Fruit fly (Drosophila melanogaster): ENCODE data around the gene mrt.

The mrt gene

dm6 chr3R:27244742-27245400 is 37.6 kb downstream of the mrt start, which contains the start of gene CG18766 (continued):
- TF ChIP-seq Bdp1 (GFP tag; optimal IDR thresholded peaks at IDR 0.05): peak; percentile 9
- TF ChIP-seq CG6854 (GFP tag; optimal IDR thresholded peaks at IDR 0.05): peak; percentile 11
- TF ChIP-seq CG3995 (GFP tag; optimal IDR thresholded peaks at IDR 0.05): peak; percentile 31
- no peak for TF ChIP-seq CG13296 (GFP tag; optimal IDR thresholded peaks at IDR 0.05)
- no peak for TF ChIP-seq sna (GFP tag; IDR thresholded peaks at IDR 0.05; ENCODE audit: partially characterized antibody)
- peak; percentile 38 for TF ChIP-seq Lhr (GFP tag; optimal IDR thresholded peaks at IDR 0.05)
- peak; percentile 66 for TF ChIP-seq Adf1 (GFP tag; IDR thresholded peaks at IDR 0.05)
- peak; percentile 39; the same call in 1 of the 2 replicates for TF ChIP-seq Dref (GFP tag; IDR thresholded peaks at IDR 0.05)
- 0 out of 3 replicates have a peak, but pooled peaks have one; percentile 44 for TF ChIP-seq sr (GFP tag; IDR thresholded peaks at IDR 0.05)
- TF ChIP-seq E2f1 (GFP tag; IDR thresholded peaks at IDR 0.05): 0 out of 2 replicates have a peak, but pooled peaks have one; percentile 20
- TF ChIP-seq row (GFP tag; IDR thresholded peaks at IDR 0.05): peak; percentile 55; the same call in 2 of the 3 replicates
- peak; percentile 5 for TF ChIP-seq CG10979 (tag; optimal IDR thresholded peaks at IDR 0.05)
- TF ChIP-seq BEAF-32 (GFP tag; optimal IDR thresholded peaks at IDR 0.05): peak; percentile 41
- no peak for TF ChIP-seq CG31441 (GFP tag; IDR thresholded peaks at IDR 0.05)
- peak; percentile 23 for TF ChIP-seq CoRest (tag; optimal IDR thresholded peaks at IDR 0.05)
- TF ChIP-seq NC2β (GFP tag; optimal IDR thresholded peaks at IDR 0.05): no peak
- peak; percentile 38 for TF ChIP-seq Max (GFP tag; optimal IDR thresholded peaks at IDR 0.05)
- TF ChIP-seq Drgx (GFP tag; IDR thresholded peaks at IDR 0.05): peak; percentile 10; the same call in 1 of the 2 replicates
- peak; percentile 88 for TF ChIP-seq HmgZ (tag; optimal IDR thresholded peaks at IDR 0.05)
- TF ChIP-seq CG8478 (optimal IDR thresholded peaks at IDR 0.05): peak; percentile 99
- TF ChIP-seq gcm2 (GFP tag; optimal IDR thresholded peaks at IDR 0.05): no peak
- peak; percentile 34; the same call in 1 of the 2 replicates for TF ChIP-seq lmd (GFP tag; IDR thresholded peaks at IDR 0.05)
- TF ChIP-seq Abd-B (GFP tag; optimal IDR thresholded peaks at IDR 0.05): peak; percentile 24
- TF ChIP-seq E2f2 (GFP tag; IDR thresholded peaks at IDR 0.05): peak; percentile 92
- no peak for TF ChIP-seq bcd (GFP tag; optimal IDR thresholded peaks at IDR 0.05)
- TF ChIP-seq YL-1 (GFP tag; optimal IDR thresholded peaks at IDR 0.05): peak; percentile 94
- peak; percentile 90 for TF ChIP-seq Med (GFP tag)
- TF ChIP-seq CG11504 (tag; optimal IDR thresholded peaks at IDR 0.05): peak; percentile 68
- peak; percentile 51 for TF ChIP-seq CHES-1-like (GFP tag; optimal IDR thresholded peaks at IDR 0.05)
- TF ChIP-seq ewg (GFP tag; optimal IDR thresholded peaks at IDR 0.05): peak; percentile 94
- TF ChIP-seq CG17328 (GFP tag; IDR thresholded peaks at IDR 0.05): no peak
- TF ChIP-seq slbo (GFP tag; IDR thresholded peaks at IDR 0.05): peak; percentile 61
- TF ChIP-seq CG15269 (tag; optimal IDR thresholded peaks at IDR 0.05): peak; percentile 12
- TF ChIP-seq Sry-δ (GFP tag; optimal IDR thresholded peaks at IDR 0.05): peak; percentile 56
- TF ChIP-seq CG14014 (GFP tag; IDR thresholded peaks at IDR 0.05): no peak
- peak; percentile 73 for TF ChIP-seq Nf-YC (tag; optimal IDR thresholded peaks at IDR 0.05)
- TF ChIP-seq CG10267 (tag; optimal IDR thresholded peaks at IDR 0.05): peak; percentile 12
- TF ChIP-seq CG10565 (GFP tag; optimal IDR thresholded peaks at IDR 0.05): no peak
- TF ChIP-seq gce (GFP tag; IDR thresholded peaks at IDR 0.05): 0 out of 3 replicates have a peak, but pooled peaks have one; percentile 13
- TF ChIP-seq CG10321 (GFP tag; IDR thresholded peaks at IDR 0.05): peak; percentile 98
- TF ChIP-seq Rfx (GFP tag; IDR thresholded peaks at IDR 0.05): peak; percentile 45; the same call in 1 of the 2 replicates
- peak; percentile 60; the same call in 1 of the 4 replicates for TF ChIP-seq chinmo (GFP tag; IDR thresholded peaks at IDR 0.05; ENCODE audit: partially characterized antibody)
- peak; percentile 89 for TF ChIP-seq CG4617 (GFP tag; optimal IDR thresholded peaks at IDR 0.05; ENCODE audit: borderline replicate concordance)
- peak in 1 of 2 experiments; percentile 57 for TF ChIP-seq Pdp1 (GFP tag; optimal IDR thresholded peaks at IDR 0.05)
- TF ChIP-seq Xrp1 (GFP tag; IDR thresholded peaks at IDR 0.05): peak; percentile 17; the same call in 1 of the 2 replicates
- no peak for TF ChIP-seq Mrtf (GFP tag; IDR thresholded peaks at IDR 0.05)
- peak; percentile 73 for TF ChIP-seq CTCF (GFP tag; optimal IDR thresholded peaks at IDR 0.05)
- peak; percentile 20 for TF ChIP-seq her (GFP tag; optimal IDR thresholded peaks at IDR 0.05)
- no peak for TF ChIP-seq Lpt (GFP tag; optimal IDR thresholded peaks at IDR 0.05)
- peak; percentile 27 for TF ChIP-seq Hsf (GFP tag; optimal IDR thresholded peaks at IDR 0.05)
